Fruit fly (Drosophila melanogaster) whole organism, embryonic: ENCODE data around the gene CG7370.
A peak's percentile ranks its signal among the peaks of the same experiment; 100 is the strongest.

Experiments used
- Aef1 ChIP-seq: fragments of 200-800 bp; sonication (Bioruptor generic); IDR thresholded peaks from 3 replicates; pipeline ENCODE4 v1.3.6; 2022; ENCODE audit warnings: missing biosample characterization, missing genetic modification characterization
- CG10274 ChIP-seq: fragments of 200-800 bp; sonication (Bioruptor generic); optimal IDR thresholded peaks from 3 replicates; lab custom pipeline; 2017; ENCODE audit warnings: missing biosample characterization, mild to moderate bottlenecking, missing genetic modification characterization
- CG13296 ChIP-seq: fragments of 200-800 bp; sonication (Bioruptor generic); optimal IDR thresholded peaks from 3 replicates; lab custom pipeline; 2018; ENCODE audit warnings: missing biosample characterization, mild to moderate bottlenecking, missing genetic modification characterization
- CG14441 ChIP-seq: fragments of 200-800 bp; sonication (Bioruptor generic); IDR thresholded peaks from 2 replicates; pipeline ENCODE4 v1.3.6; 2022; ENCODE audit warnings: missing biosample characterization, missing genetic modification characterization
- CG14667 ChIP-seq: fragments of 200-800 bp; sonication (Bioruptor generic); IDR thresholded peaks from 2 replicates; pipeline ENCODE4 v1.3.6; 2022; ENCODE audit warnings: missing biosample characterization, missing genetic modification characterization
- CG1602 ChIP-seq: fragments of 200-800 bp; sonication (Bioruptor generic); optimal IDR thresholded peaks from 3 replicates; lab custom pipeline; 2016; ENCODE audit warnings: missing biosample characterization, missing genetic modification characterization
- CG16815 ChIP-seq: fragments of 200-800 bp; sonication (Bioruptor generic); optimal IDR thresholded peaks from 3 replicates; lab custom pipeline; 2017; ENCODE audit warnings: missing biosample characterization, mild to moderate bottlenecking, missing genetic modification characterization
- CG17186 ChIP-seq: fragments of 200-800 bp; sonication (Bioruptor generic); optimal IDR thresholded peaks from 3 replicates; lab custom pipeline; 2017; ENCODE audit warnings: missing biosample characterization, missing genetic modification reagents, missing genetic modification characterization
- CG17802 ChIP-seq: fragments of 200-800 bp; sonication (Bioruptor generic); optimal IDR thresholded peaks from 2 replicates; lab custom pipeline; 2018; ENCODE audit warnings: missing biosample characterization, mild to moderate bottlenecking, missing genetic modification characterization, moderate library complexity
- CG18262 ChIP-seq: fragments of 200-800 bp; optimal IDR thresholded peaks from 3 replicates; lab custom pipeline; 2019; ENCODE audit warnings: missing biosample characterization, mild to moderate bottlenecking, missing genetic modification characterization, moderate library complexity
- CG1832 ChIP-seq: fragments of 200-800 bp; sonication (Bioruptor generic); optimal IDR thresholded peaks from 2 replicates; lab custom pipeline; 2017; ENCODE audit warnings: missing biosample characterization, mild to moderate bottlenecking, missing genetic modification characterization, inconsistent platforms
- CG2120 ChIP-seq: fragments of 200-800 bp; sonication (Bioruptor generic); optimal IDR thresholded peaks from 3 replicates; lab custom pipeline; 2016; ENCODE audit warnings: missing biosample characterization, missing genetic modification characterization
- CG2875 ChIP-seq: fragments of 200-800 bp; sonication (Bioruptor generic); optimal IDR thresholded peaks from 2 replicates; lab custom pipeline; 2017; ENCODE audit warnings: missing biosample characterization, mild to moderate bottlenecking, missing genetic modification characterization, missing genetic modification reagents
- CG33557 ChIP-seq: fragments of 200-800 bp; sonication (Bioruptor generic); optimal IDR thresholded peaks from 2 replicates; lab custom pipeline; 2019; ENCODE audit warnings: missing biosample characterization, mild to moderate bottlenecking, missing genetic modification characterization, moderate library complexity
- CG4404 ChIP-seq: fragments of 200-800 bp; sonication (Bioruptor generic); IDR thresholded peaks from 2 replicates; pipeline ENCODE4 v1.3.6; 2022; ENCODE audit warnings: missing biosample characterization, missing genetic modification characterization
- CG4617 ChIP-seq: fragments of 200-800 bp; sonication (Bioruptor generic); optimal IDR thresholded peaks from 3 replicates; lab custom pipeline; 2016; ENCODE audit warnings: missing biosample characterization, missing genetic modification characterization, borderline replicate concordance
- CG5953 ChIP-seq: fragments of 200-800 bp; sonication (Bioruptor generic); IDR thresholded peaks from 2 replicates; pipeline ENCODE4 v1.3.6; 2022; ENCODE audit warnings: missing biosample characterization, missing genetic modification characterization
- CG9727 ChIP-seq: fragments of 200-800 bp; sonication (Bioruptor generic); optimal IDR thresholded peaks from 3 replicates; lab custom pipeline; 2017; ENCODE audit warnings: missing biosample characterization, mild to moderate bottlenecking, missing genetic modification characterization
- Camta ChIP-seq: fragments of 200-800 bp; sonication (Bioruptor generic); optimal IDR thresholded peaks from 2 replicates; lab custom pipeline; 2016; ENCODE audit warnings: missing biosample characterization, missing genetic modification characterization
- Doc3 ChIP-seq: fragments of 200-800 bp; sonication (Bioruptor generic); IDR thresholded peaks from 3 replicates; pipeline ENCODE4 v1.3.6; 2022; ENCODE audit warnings: missing biosample characterization, missing genetic modification characterization; ENCODE audit not compliant: partially characterized antibody
- Hr51 ChIP-seq, 2 experiments: fragments of 200-800 bp; sonication (Bioruptor generic); optimal IDR thresholded peaks; 2 replicates in 1 of 2; 3 replicates in 1 of 2; lab custom pipeline; 2016 to 2018; ENCODE audit warnings: missing biosample characterization in 2 of 2, missing genetic modification characterization in 2 of 2, mild to moderate bottlenecking in 1 of 2, moderate library complexity in 1 of 2
- MTF-1 ChIP-seq: fragments of 200-800 bp; sonication (Bioruptor generic); optimal IDR thresholded peaks from 2 replicates; lab custom pipeline; 2018; ENCODE audit warnings: missing biosample characterization, mild to moderate bottlenecking, missing genetic modification characterization, borderline replicate concordance
- Spps ChIP-seq: fragments of 200-800 bp; sonication (Bioruptor generic); optimal IDR thresholded peaks from 2 replicates; lab custom pipeline; 2018; ENCODE audit warnings: missing biosample characterization, mild to moderate bottlenecking, missing genetic modification characterization
- Ssrp ChIP-seq: fragments of 200-800 bp; sonication (Bioruptor generic); optimal IDR thresholded peaks from 2 replicates; lab custom pipeline; 2018; ENCODE audit warnings: missing biosample characterization, mild to moderate bottlenecking, missing genetic modification characterization, moderate library complexity
- abd-A ChIP-seq: fragments of 200-800 bp; sonication (Bioruptor generic); optimal IDR thresholded peaks from 3 replicates; lab custom pipeline; 2019; ENCODE audit warnings: missing biosample characterization, mild to moderate bottlenecking, missing genetic modification characterization, moderate library complexity
- cad ChIP-seq: fragments of >200 bp; optimal IDR thresholded peaks from 2 replicates; lab custom pipeline; 2017; ENCODE audit warnings: missing biosample characterization, missing genetic modification characterization
- caup ChIP-seq: fragments of 200-800 bp; sonication (Bioruptor generic); optimal IDR thresholded peaks from 3 replicates; lab custom pipeline; 2017; ENCODE audit warnings: missing biosample characterization, mild to moderate bottlenecking, missing genetic modification characterization, moderate library complexity; ENCODE audit not compliant: severe bottlenecking
- crc ChIP-seq: fragments of 200-800 bp; sonication (Bioruptor generic); optimal IDR thresholded peaks from 2 replicates; lab custom pipeline; 2016; ENCODE audit warnings: missing biosample characterization, missing genetic modification characterization
- crp ChIP-seq, 2 experiments: fragments of 200-800 bp; sonication (Bioruptor generic); optimal IDR thresholded peaks; 2 replicates in 1 of 2; 3 replicates in 1 of 2; lab custom pipeline; 2017; ENCODE audit warnings: missing biosample characterization in 2 of 2, missing genetic modification characterization in 2 of 2, mild to moderate bottlenecking in 1 of 2, moderate library complexity in 1 of 2
- da ChIP-seq: fragments of 200-800 bp; sonication (Bioruptor generic); optimal IDR thresholded peaks from 2 replicates; lab custom pipeline; 2016; ENCODE audit warnings: missing biosample characterization, missing genetic modification characterization
- disco-r ChIP-seq: fragments of 200-800 bp; sonication (Bioruptor generic); optimal IDR thresholded peaks from 2 replicates; lab custom pipeline; 2016; ENCODE audit warnings: missing biosample characterization, missing genetic modification characterization
- exex ChIP-seq: fragments of 200-800 bp; sonication (Bioruptor generic); optimal IDR thresholded peaks from 4 replicates; lab custom pipeline; 2018; ENCODE audit warnings: missing biosample characterization, mild to moderate bottlenecking, missing genetic modification characterization, moderate library complexity
- fd3F ChIP-seq: fragments of 200-800 bp; sonication (Bioruptor generic); optimal IDR thresholded peaks from 2 replicates; lab custom pipeline; 2018; ENCODE audit warnings: missing biosample characterization, mild to moderate bottlenecking, missing genetic modification characterization, moderate library complexity
- gcm ChIP-seq: fragments of 200-800 bp; sonication (Bioruptor generic); optimal IDR thresholded peaks from 2 replicates; lab custom pipeline; 2019; ENCODE audit warnings: missing biosample characterization, mild to moderate bottlenecking, missing genetic modification characterization, moderate library complexity
- gt ChIP-seq: fragments of 200-800 bp; sonication (Bioruptor generic); IDR thresholded peaks from 2 replicates; pipeline ENCODE4 v1.3.6; 2022; ENCODE audit warnings: missing biosample characterization, missing genetic modification characterization
- insv ChIP-seq, 2 experiments: fragments of 200-800 bp; sonication (Bioruptor generic); optimal IDR thresholded peaks; 3 replicates each; lab custom pipeline; 2016 to 2018; ENCODE audit warnings: missing biosample characterization in 2 of 2, missing genetic modification characterization in 2 of 2
- mam ChIP-seq: fragments of 200-800 bp; sonication (Bioruptor generic); optimal IDR thresholded peaks from 3 replicates; lab custom pipeline; 2016; ENCODE audit warnings: missing biosample characterization, missing genetic modification characterization
- mld ChIP-seq: fragments of 200-800 bp; sonication (Bioruptor generic); IDR thresholded peaks from 3 replicates; pipeline ENCODE4 v1.3.6; 2022; ENCODE audit warnings: missing biosample characterization, missing genetic modification characterization; ENCODE audit not compliant: partially characterized antibody
- nerfin-2 ChIP-seq: fragments of 200-800 bp; sonication (Bioruptor generic); IDR thresholded peaks from 2 replicates; pipeline ENCODE4 v1.3.6; 2022; ENCODE audit warnings: missing biosample characterization, missing genetic modification characterization; ENCODE audit not compliant: partially characterized antibody
- pita ChIP-seq: fragments of 200-800 bp; sonication (Bioruptor generic); optimal IDR thresholded peaks from 2 replicates; lab custom pipeline; 2017; ENCODE audit warnings: missing biosample characterization, mild to moderate bottlenecking, missing genetic modification characterization
- slbo ChIP-seq: fragments of 200-800 bp; sonication (Bioruptor generic); IDR thresholded peaks from 2 replicates; pipeline ENCODE4 v1.3.6; 2022; ENCODE audit warnings: missing biosample characterization, missing genetic modification characterization
- slou ChIP-seq: fragments of 200-800 bp; sonication (Bioruptor generic); optimal IDR thresholded peaks from 3 replicates; lab custom pipeline; 2016; ENCODE audit warnings: missing biosample characterization, missing genetic modification characterization
- sna ChIP-seq: fragments of 200-800 bp; sonication (Bioruptor generic); IDR thresholded peaks from 2 replicates; pipeline ENCODE4 v1.3.6; 2022; ENCODE audit warnings: missing biosample characterization, missing genetic modification characterization; ENCODE audit not compliant: partially characterized antibody
- so ChIP-seq: fragments of 200-800 bp; sonication (Bioruptor generic); IDR thresholded peaks from 3 replicates; pipeline ENCODE4 v1.3.6; 2022; ENCODE audit warnings: missing biosample characterization, missing genetic modification characterization
- stwl ChIP-seq: fragments of 200-800 bp; sonication (Bioruptor generic); optimal IDR thresholded peaks from 3 replicates; lab custom pipeline; 2018; ENCODE audit warnings: missing biosample characterization, mild to moderate bottlenecking, missing genetic modification characterization, moderate library complexity
- tio ChIP-seq: fragments of 200-800 bp; sonication (Bioruptor generic); optimal IDR thresholded peaks from 2 replicates; lab custom pipeline; 2017; ENCODE audit warnings: missing biosample characterization, missing genetic modification characterization, inconsistent platforms
- toy ChIP-seq: fragments of 200-800 bp; sonication (Bioruptor generic); IDR thresholded peaks from 2 replicates; pipeline ENCODE4 v1.3.6; 2022; ENCODE audit warnings: missing biosample characterization, missing genetic modification characterization
- ttk ChIP-seq: fragments of 200-800 bp; sonication (Bioruptor generic); IDR thresholded peaks from 2 replicates; pipeline ENCODE4 v2.1.2; 2022; ENCODE audit warnings: missing biosample characterization, missing genetic modification characterization
- wor ChIP-seq: fragments of 200-800 bp; sonication (Bioruptor generic); IDR thresholded peaks from 2 replicates; pipeline ENCODE4 v1.3.6; 2022; ENCODE audit warnings: missing biosample characterization, missing genetic modification characterization

CG7370 gene

dm6 chr3L:21808003-21808530 is 38.5 kb downstream of the CG7370 start (continued):
- TF ChIP-seq CG2120 (GFP tag; lab: Kevin White, UChicago) = no peak
- no peak for TF ChIP-seq CG13296
- TF ChIP-seq Camta (GFP tag; lab: Kevin White, UChicago) = no peak
- no peak for TF ChIP-seq cad (GFP tag; lab: Kevin White, UChicago)
- no peak for TF ChIP-seq disco-r (GFP tag; lab: Kevin White, UChicago)
- TF ChIP-seq so = peak; percentile 60; the same call in 1 of the 3 replicates
- TF ChIP-seq CG1602 (GFP tag; lab: Kevin White, UChicago) = peak; percentile 59
- peak; percentile 31 for TF ChIP-seq CG16815
- no peak for TF ChIP-seq toy (GFP tag; lab: Robert Waterston, UW)
- no peak for TF ChIP-seq fd3F (GFP tag; lab: Kevin White, UChicago)
- TF ChIP-seq tio (GFP tag; lab: Kevin White, UChicago) = peak; percentile 25
- TF ChIP-seq wor (GFP tag; lab: Robert Waterston, UW) = peak; percentile 19; the same call in 1 of the 2 replicates
- no peak for TF ChIP-seq CG4617 (GFP tag; lab: Kevin White, UChicago)
- no peak for TF ChIP-seq da
- peak; percentile 43 for TF ChIP-seq CG2875 (GFP tag; lab: Kevin White, UChicago)
- TF ChIP-seq CG5953 (GFP tag; lab: Robert Waterston, UW) = no peak
- TF ChIP-seq slbo = peak; percentile 70
- TF ChIP-seq insv (GFP tag; optimal IDR thresholded peaks at IDR 0.05; lab: Kevin White, UChicago) = peak in 1 of 2 experiments; percentile 31
- no peak for TF ChIP-seq gt (GFP tag; lab: Robert Waterston, UW)
- no peak for TF ChIP-seq CG4404 (GFP tag; lab: Robert Waterston, UW)
- TF ChIP-seq ttk (GFP tag; lab: Robert Waterston, UW) = peak; percentile 40; the same call in 1 of the 2 replicates
- TF ChIP-seq CG9727 (GFP tag; lab: Kevin White, UChicago) = peak; percentile 85
- TF ChIP-seq CG1832 = no peak
- peak; percentile 47; the same call in 1 of the 2 replicates for TF ChIP-seq CG14667 (GFP tag; lab: Robert Waterston, UW)
- peak; percentile 63 for TF ChIP-seq gcm (GFP tag; lab: Kevin White, UChicago)
- no peak for TF ChIP-seq pita (GFP tag; lab: Kevin White, UChicago)
- TF ChIP-seq CG14441 = peak; percentile 69
- TF ChIP-seq crc = no peak
- peak; percentile 38 for TF ChIP-seq caup (GFP tag; lab: Kevin White, UChicago)
- TF ChIP-seq Hr51 (GFP tag; optimal IDR thresholded peaks at IDR 0.05; lab: Kevin White, UChicago) = no peak
- peak; percentile 31 for TF ChIP-seq MTF-1 (GFP tag; lab: Kevin White, UChicago)
- TF ChIP-seq Doc3 = no peak
- TF ChIP-seq slou = no peak
- TF ChIP-seq CG18262 (tag; lab: Kevin White, UChicago) = peak; percentile 84
- TF ChIP-seq crp (GFP tag; optimal IDR thresholded peaks at IDR 0.05; lab: Kevin White, UChicago) = no peak
- no peak for TF ChIP-seq nerfin-2
- no peak for TF ChIP-seq stwl (tag; lab: Kevin White, UChicago)
- no peak for TF ChIP-seq abd-A
- no peak for TF ChIP-seq exex
- TF ChIP-seq CG10274 (GFP tag; lab: Kevin White, UChicago) = no peak
- TF ChIP-seq CG17186 = no peak
- TF ChIP-seq Ssrp (tag; lab: Kevin White, UChicago) = no peak
- no peak for TF ChIP-seq CG17802 (tag; lab: Kevin White, UChicago)
- no peak for TF ChIP-seq sna (GFP tag; lab: Robert Waterston, UW)
- TF ChIP-seq mam (GFP tag; lab: Kevin White, UChicago) = no peak
- peak; percentile 70 for TF ChIP-seq Spps (tag; lab: Kevin White, UChicago)
- TF ChIP-seq mld (GFP tag; lab: Robert Waterston, UW) = no peak
- TF ChIP-seq Aef1 (GFP tag; lab: Robert Waterston, UW) = 0 out of 3 replicates have a peak, but pooled peaks have one; percentile 21
- peak; percentile 57 for TF ChIP-seq CG33557 (GFP tag; lab: Kevin White, UChicago)
